Worm (Caenorhabditis elegans) whole organism, L4/young adult: ENCODE data around the gene W02G9.3.

Source experiments
- W03F9.2 ChIP-seq: fragments of 150-350 bp; optimal IDR thresholded peaks from 2 replicates; lab custom pipeline; 2014; ENCODE audit warnings: missing biosample characterization, missing genetic modification characterization
- him-1 ChIP-seq: sonication (generic microtip); optimal IDR thresholded peaks from 2 replicates; lab custom pipeline; 2016; ENCODE audit warnings: missing genotype, missing genetic modification reagents, missing genetic modification characterization, missing compliant biosample characterization

ce11 chrV:2690948-2691347 lies 18.2 kb downstream of the W02G9.3 start:
- TF ChIP-seq him-1 (tag; lab: Kevin White, UChicago), result no peak
- TF ChIP-seq W03F9.2 (tag; lab: Kevin White, UChicago), result no peak
